Worm (Caenorhabditis elegans): ENCODE data around the gene rpl-34.
A peak's percentile ranks its signal among the peaks of the same experiment; 100 is the strongest.

- TF ChIP-seq F55B11.4 (tag; optimal IDR thresholded peaks at IDR 0.05; ENCODE audit: borderline replicate concordance, insufficient read depth) (no peak), lin-40 (tag; optimal IDR thresholded peaks at IDR 0.05) (no peak), F33H1.4 (GFP tag; IDR thresholded peaks at IDR 0.05) (no peak), snpc-4 (GFP tag; optimal IDR thresholded peaks at IDR 0.05) (no peak), snpc-4 (tag; optimal IDR thresholded peaks at IDR 0.05) (no peak), ets-4 (GFP tag; optimal IDR thresholded peaks at IDR 0.05) (no peak), unc-62 (GFP tag; optimal IDR thresholded peaks at IDR 0.05) (peak; percentile 52), lin-26 (GFP tag; IDR thresholded peaks at IDR 0.05) (no peak), C17E4.6 (GFP tag; IDR thresholded peaks at IDR 0.05) (no peak), ceh-58 (GFP tag; IDR thresholded peaks at IDR 0.05) (no peak)
Measured at ce11 chrIV:12305956-12306355, 37.2 kb downstream of the rpl-34 start.

Data from whole organism, young adult.